Worm (Caenorhabditis elegans): Measurements from ENCODE around the gene W02B12.11.

Gene W02B12.11

DNA sequence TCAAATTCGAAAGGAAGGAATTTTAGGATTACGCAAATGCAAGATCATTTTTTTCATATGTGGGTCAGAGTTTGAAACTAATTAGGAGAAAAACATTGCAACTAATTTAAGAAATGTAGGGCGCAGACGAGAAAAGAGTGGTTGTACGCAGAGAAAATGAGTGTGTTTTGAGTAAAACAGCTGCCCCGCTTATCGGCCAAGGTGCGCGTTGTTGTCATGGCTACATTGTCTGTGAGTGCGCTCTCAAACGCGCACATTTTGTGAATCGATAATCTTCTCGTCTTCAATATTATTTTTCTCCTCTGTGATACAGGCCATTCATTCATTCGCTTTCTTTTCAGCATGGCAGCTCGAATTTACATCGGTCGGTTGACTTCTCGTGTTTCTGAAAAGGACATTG is 20.0 kb upstream of the W02B12.11 start:
- TF ChIP-seq lin-11 (tag; optimal IDR thresholded peaks at IDR 0.05) (peak; percentile 43), Y55F3AM.14 (GFP tag; optimal IDR thresholded peaks at IDR 0.05) (no peak)

- TF ChIP-seq egl-27 (tag; optimal IDR thresholded peaks at IDR 0.05) (no peak), ztf-4 (tag; optimal IDR thresholded peaks at IDR 0.05) (no peak), crh-2 (tag; optimal IDR thresholded peaks at IDR 0.05) (no peak), R02D3.7 (tag; optimal IDR thresholded peaks at IDR 0.05) (no peak), ztf-1 (GFP tag; conservative IDR thresholded peaks at IDR 0.05) (no peak), nhr-11 (tag; optimal IDR thresholded peaks at IDR 0.05) (no peak), C34F6.9 (tag; optimal IDR thresholded peaks at IDR 0.05) (no peak), Y55F3AM.14 (GFP tag; optimal IDR thresholded peaks at IDR 0.05) (no peak), ztf-11 (tag; optimal IDR thresholded peaks at IDR 0.05) (no peak), nhr-6 (tag; optimal IDR thresholded peaks at IDR 0.05) (no peak), aly-2 (tag; optimal IDR thresholded peaks at IDR 0.05) (no peak), elt-3 (tag; optimal IDR thresholded peaks at IDR 0.05) (no peak), blmp-1 (tag; optimal IDR thresholded peaks at IDR 0.05; ENCODE audit: insufficient read depth) (no peak), sma-3 (GFP tag; optimal IDR thresholded peaks at IDR 0.05) (no peak), lin-11 (tag; optimal IDR thresholded peaks at IDR 0.05) (no peak), unc-39 (tag; optimal IDR thresholded peaks at IDR 0.05) (no peak), mab-5 (tag; optimal IDR thresholded peaks at IDR 0.05) (no peak)
These were observed 18.5 kb upstream of the W02B12.11 start for ce11 chrII:11455140-11455539.

- TF ChIP-seq ceh-82 (tag; optimal IDR thresholded peaks at IDR 0.05) (no peak), lin-11 (tag; optimal IDR thresholded peaks at IDR 0.05) (no peak), mbf-1 (tag; optimal IDR thresholded peaks at IDR 0.05) (no peak), nhr-237 (tag; optimal IDR thresholded peaks at IDR 0.05) (no peak), nhr-21 (tag; optimal IDR thresholded peaks at IDR 0.05) (no peak), sma-9 (GFP tag; optimal IDR thresholded peaks at IDR 0.05) (no peak), sma-9 (tag; optimal IDR thresholded peaks at IDR 0.05) (no peak), snpc-4 (tag; optimal IDR thresholded peaks at IDR 0.05) (no peak), nhr-6 (tag; optimal IDR thresholded peaks at IDR 0.05) (no peak), ama-1 (optimal IDR thresholded peaks at IDR 0.05) (no peak)
These were observed 17.9 kb upstream of the W02B12.11 start for ce11 chrII:11455715-11456114.

- no peak for TF ChIP-seq nhr-23 (tag; optimal IDR thresholded peaks at IDR 0.05)
- TF ChIP-seq elt-3 (tag; optimal IDR thresholded peaks at IDR 0.05): no peak
- no peak for TF ChIP-seq elt-1 (tag; optimal IDR thresholded peaks at IDR 0.05)
- no peak for TF ChIP-seq unc-55 (GFP tag; optimal IDR thresholded peaks at IDR 0.05)
- peak; percentile 12 for TF ChIP-seq skn-1 (tag; optimal IDR thresholded peaks at IDR 0.05)
- peak; percentile 52 for TF ChIP-seq fos-1 (tag; optimal IDR thresholded peaks at IDR 0.05)
- TF ChIP-seq lsy-2 (tag; optimal IDR thresholded peaks at IDR 0.05): no peak
These were observed 13.8 kb upstream of the W02B12.11 start for ce11 chrII:11459883-11460282.

- TF ChIP-seq skn-1 (tag; optimal IDR thresholded peaks at IDR 0.05) (no peak), elt-1 (tag; optimal IDR thresholded peaks at IDR 0.05) (no peak), nhr-11 (tag; optimal IDR thresholded peaks at IDR 0.05) (no peak), R02D3.7 (tag; optimal IDR thresholded peaks at IDR 0.05) (peak; percentile 14), gmeb-1 (tag; optimal IDR thresholded peaks at IDR 0.05) (no peak), ama-1 (optimal IDR thresholded peaks at IDR 0.05) (no peak), C34F6.9 (tag; optimal IDR thresholded peaks at IDR 0.05) (no peak), unc-62 (GFP tag; optimal IDR thresholded peaks at IDR 0.05) (no peak), sma-9 (GFP tag; optimal IDR thresholded peaks at IDR 0.05) (peak; percentile 15), sma-9 (tag; optimal IDR thresholded peaks at IDR 0.05) (no peak), unc-55 (GFP tag; optimal IDR thresholded peaks at IDR 0.05) (peak; percentile 32), nhr-6 (tag; optimal IDR thresholded peaks at IDR 0.05) (no peak), aly-2 (tag; optimal IDR thresholded peaks at IDR 0.05) (no peak)
These were observed 9.8 kb upstream of the W02B12.11 start for ce11 chrII:11463899-11464298.

DNA sequence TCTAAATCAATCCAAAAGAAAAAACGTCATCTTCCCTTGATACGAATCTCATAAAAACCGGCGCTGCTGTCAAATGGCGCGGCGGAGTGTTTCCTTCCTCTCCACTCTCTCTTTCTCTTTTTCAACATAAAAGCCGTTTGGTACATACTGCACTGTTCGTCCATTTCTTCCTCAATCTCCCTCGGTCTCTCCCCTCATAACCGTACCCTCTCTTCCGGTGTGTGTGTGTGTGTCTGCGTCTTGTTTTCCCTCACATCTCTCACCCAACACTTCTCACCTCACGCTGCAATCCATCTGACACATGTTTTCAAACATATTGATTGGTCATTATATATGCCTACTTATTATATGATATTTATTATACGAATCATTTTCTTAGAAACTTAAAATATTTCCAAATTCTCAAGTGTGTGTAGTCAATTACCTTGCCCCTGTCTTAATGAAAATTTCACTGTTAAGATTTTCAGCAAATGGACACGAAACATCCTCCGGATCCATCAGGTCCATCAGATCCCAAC is 9.2 kb upstream of the W02B12.11 start, which contains the start of the genes aars-1 and rga-1:
Gene aars-1 (minus strand): TSS at position 71 of the 518 bp plus-strand sequence.
Gene rga-1 (plus strand): TSS at position 468 of the 518 bp plus-strand sequence.
- TF ChIP-seq nhr-6 (tag; optimal IDR thresholded peaks at IDR 0.05): no peak
- TF ChIP-seq egl-27 (tag; optimal IDR thresholded peaks at IDR 0.05): no peak
- peak; percentile 70 for TF ChIP-seq nhr-129 (tag; optimal IDR thresholded peaks at IDR 0.05)
- no peak for TF ChIP-seq skn-1 (tag; optimal IDR thresholded peaks at IDR 0.05)
- no peak for TF ChIP-seq mbf-1 (tag; optimal IDR thresholded peaks at IDR 0.05)
- TF ChIP-seq ztf-4 (tag; optimal IDR thresholded peaks at IDR 0.05): no peak
- TF ChIP-seq gmeb-1 (tag; optimal IDR thresholded peaks at IDR 0.05): no peak
- TF ChIP-seq fos-1 (tag; optimal IDR thresholded peaks at IDR 0.05): peak; percentile 68
- no peak for TF ChIP-seq peb-1 (tag; optimal IDR thresholded peaks at IDR 0.05)
- TF ChIP-seq C34F6.9 (tag; optimal IDR thresholded peaks at IDR 0.05): peak; percentile 77
- no peak for TF ChIP-seq snpc-4 (tag; optimal IDR thresholded peaks at IDR 0.05)
- TF ChIP-seq sem-4 (tag; optimal IDR thresholded peaks at IDR 0.05): peak; percentile 77
- TF ChIP-seq dmd-4 (tag; optimal IDR thresholded peaks at IDR 0.05): no peak
- no peak for TF ChIP-seq mab-5 (tag; optimal IDR thresholded peaks at IDR 0.05)
- TF ChIP-seq sma-9 (GFP tag; optimal IDR thresholded peaks at IDR 0.05): peak; percentile 83
- no peak for TF ChIP-seq sma-9 (tag; optimal IDR thresholded peaks at IDR 0.05)
- TF ChIP-seq aly-2 (tag; optimal IDR thresholded peaks at IDR 0.05): no peak
- no peak for TF ChIP-seq lin-39 (tag; optimal IDR thresholded peaks at IDR 0.05)
- no peak for TF ChIP-seq zag-1 (tag; optimal IDR thresholded peaks at IDR 0.05)
- TF ChIP-seq elt-3 (tag; optimal IDR thresholded peaks at IDR 0.05): no peak
- no peak for TF ChIP-seq nhr-77 (tag; optimal IDR thresholded peaks at IDR 0.05)
- TF ChIP-seq mdl-1 (tag; optimal IDR thresholded peaks at IDR 0.05): no peak
- TF ChIP-seq nhr-25 (tag; optimal IDR thresholded peaks at IDR 0.05): peak; percentile 73

Measured in whole organism, L2 larva.